Fruit fly (Drosophila melanogaster) whole organism, embryonic: ENCODE data around the gene nst.
A peak's percentile ranks its signal among the peaks of the same experiment; 100 is the strongest.

Source experiments
- Ada2b ChIP-seq: fragments of 200-800 bp; sonication (Bioruptor generic); IDR thresholded peaks from 2 replicates; pipeline ENCODE4 v1.3.6; 2022; ENCODE audit warnings: missing biosample characterization, missing genetic modification characterization
- Antp ChIP-seq: fragments of 200-800 bp; sonication (Bioruptor generic); optimal IDR thresholded peaks from 3 replicates; lab custom pipeline; 2016; ENCODE audit warnings: missing biosample characterization, missing genetic modification characterization
- CG10543 ChIP-seq: fragments of 200-800 bp; sonication (Bioruptor generic); optimal IDR thresholded peaks from 3 replicates; lab custom pipeline; 2017; ENCODE audit warnings: missing biosample characterization, mild to moderate bottlenecking, missing genetic modification characterization, moderate library complexity
- CG11456 ChIP-seq: fragments of 200-800 bp; sonication (Bioruptor generic); IDR thresholded peaks from 3 replicates; pipeline ENCODE4 v1.3.6; 2022; ENCODE audit warnings: missing biosample characterization, missing genetic modification characterization
- CG11504 ChIP-seq: fragments of 200-800 bp; sonication (Bioruptor generic); optimal IDR thresholded peaks from 3 replicates; lab custom pipeline; 2019; ENCODE audit warnings: missing biosample characterization, mild to moderate bottlenecking, missing genetic modification characterization, moderate library complexity
- CG11695 ChIP-seq: fragments of 200-800 bp; sonication (Bioruptor generic); IDR thresholded peaks from 3 replicates; pipeline ENCODE4 v1.3.6; 2022; ENCODE audit warnings: missing biosample characterization, missing genetic modification characterization
- CG12391 ChIP-seq: fragments of 200-800 bp; sonication (Bioruptor generic); optimal IDR thresholded peaks from 3 replicates; lab custom pipeline; 2018; ENCODE audit warnings: missing biosample characterization, mild to moderate bottlenecking, missing genetic modification characterization, moderate library complexity
- CG14050 ChIP-seq: fragments of 200-800 bp; sonication (Bioruptor generic); IDR thresholded peaks from 3 replicates; pipeline ENCODE4 v1.3.6; 2022; ENCODE audit warnings: missing biosample characterization, missing genetic modification characterization
- CG1832 ChIP-seq: fragments of 200-800 bp; sonication (Bioruptor generic); optimal IDR thresholded peaks from 2 replicates; lab custom pipeline; 2017; ENCODE audit warnings: missing biosample characterization, mild to moderate bottlenecking, missing genetic modification characterization, inconsistent platforms
- CG18476 ChIP-seq: fragments of 200-800 bp; sonication (Bioruptor generic); optimal IDR thresholded peaks from 2 replicates; lab custom pipeline; 2016; ENCODE audit warnings: missing biosample characterization, mild to moderate bottlenecking, missing genetic modification characterization
- CG34224 ChIP-seq: fragments of 200-800 bp; sonication (Bioruptor generic); IDR thresholded peaks from 3 replicates; pipeline ENCODE4 v1.3.6; 2022; ENCODE audit warnings: missing biosample characterization, missing genetic modification characterization; ENCODE audit not compliant: partially characterized antibody
- CG34422 ChIP-seq: fragments of 200-800 bp; sonication (Bioruptor generic); IDR thresholded peaks from 3 replicates; pipeline ENCODE4 v1.3.6; 2022; ENCODE audit warnings: missing biosample characterization, missing genetic modification characterization
- CG4360 ChIP-seq: fragments of 200-800 bp; sonication (Bioruptor generic); IDR thresholded peaks from 2 replicates; pipeline ENCODE4 v1.3.6; 2022; ENCODE audit warnings: missing biosample characterization, missing genetic modification characterization
- CG6272 ChIP-seq: fragments of 200-800 bp; sonication (Bioruptor generic); IDR thresholded peaks from 2 replicates; pipeline ENCODE4 v1.3.6; 2022; ENCODE audit warnings: missing biosample characterization, missing genetic modification characterization
- Doc2 ChIP-seq: fragments of 200-800 bp; sonication (Bioruptor generic); IDR thresholded peaks from 2 replicates; pipeline ENCODE4 v1.3.6; 2022; ENCODE audit warnings: missing biosample characterization, missing genetic modification characterization
- Ets65A ChIP-seq: fragments of 200-800 bp; sonication (Bioruptor generic); peaks from one replicate; lab custom pipeline; 2016; ENCODE audit warnings: missing biosample characterization, missing genetic modification characterization
- HLH54F ChIP-seq: fragments of 200-800 bp; sonication (Bioruptor generic); optimal IDR thresholded peaks from 3 replicates; lab custom pipeline; 2016; ENCODE audit warnings: missing biosample characterization, missing genetic modification characterization
- Mad ChIP-seq: fragments of 200-800 bp; sonication (Bioruptor generic); optimal IDR thresholded peaks from 2 replicates; lab custom pipeline; 2016; ENCODE audit warnings: missing biosample characterization, missing genetic modification characterization
- Meics ChIP-seq: fragments of 200-800 bp; sonication (Bioruptor generic); optimal IDR thresholded peaks from 2 replicates; lab custom pipeline; 2017; ENCODE audit warnings: missing biosample characterization, mild to moderate bottlenecking, missing genetic modification characterization
- NK7.1 ChIP-seq: fragments of 200-800 bp; sonication (Bioruptor generic); optimal IDR thresholded peaks from 3 replicates; lab custom pipeline; 2016; ENCODE audit warnings: missing biosample characterization, missing genetic modification characterization
- Oaz ChIP-seq: fragments of 200-800 bp; sonication (Bioruptor generic); IDR thresholded peaks from 2 replicates; pipeline ENCODE4 v1.3.6; 2022; ENCODE audit warnings: missing biosample characterization, missing genetic modification characterization
- Side ChIP-seq: fragments of 200-800 bp; sonication (Bioruptor generic); optimal IDR thresholded peaks from 2 replicates; lab custom pipeline; 2016; ENCODE audit warnings: missing biosample characterization, missing genetic modification characterization
- Ssrp ChIP-seq: fragments of 200-800 bp; sonication (Bioruptor generic); optimal IDR thresholded peaks from 2 replicates; lab custom pipeline; 2018; ENCODE audit warnings: missing biosample characterization, mild to moderate bottlenecking, missing genetic modification characterization, moderate library complexity
- TFAM ChIP-seq: fragments of 200-800 bp; sonication (Bioruptor generic); optimal IDR thresholded peaks from 2 replicates; lab custom pipeline; 2017; ENCODE audit warnings: missing biosample characterization, missing genetic modification characterization, inconsistent platforms
- Trl ChIP-seq, 3 experiments: fragments of >200 bp in 2 of 3; fragments of 200-800 bp in 1 of 3; sonication (Bioruptor generic) in 1 of 3; optimal IDR thresholded peaks; 2 replicates in 1 of 3; 3 replicates in 2 of 3; lab custom pipeline; 2016 to 2017; ENCODE audit warnings: missing biosample characterization in 1 of 3, missing genetic modification characterization in 1 of 3
- az2 ChIP-seq: fragments of 200-800 bp; sonication (Bioruptor generic); optimal IDR thresholded peaks from 3 replicates; lab custom pipeline; 2016; ENCODE audit warnings: missing biosample characterization, missing genetic modification characterization
- bcd ChIP-seq: fragments of 200-800 bp; sonication (Bioruptor generic); optimal IDR thresholded peaks from 2 replicates; lab custom pipeline; 2017; ENCODE audit warnings: missing biosample characterization, mild to moderate bottlenecking, missing genetic modification characterization
- caup ChIP-seq: fragments of 200-800 bp; sonication (Bioruptor generic); optimal IDR thresholded peaks from 3 replicates; lab custom pipeline; 2017; ENCODE audit warnings: missing biosample characterization, mild to moderate bottlenecking, missing genetic modification characterization, moderate library complexity; ENCODE audit not compliant: severe bottlenecking
- crp ChIP-seq, 2 experiments: fragments of 200-800 bp; sonication (Bioruptor generic); optimal IDR thresholded peaks; 2 replicates in 1 of 2; 3 replicates in 1 of 2; lab custom pipeline; 2017; ENCODE audit warnings: missing biosample characterization in 2 of 2, missing genetic modification characterization in 2 of 2, mild to moderate bottlenecking in 1 of 2, moderate library complexity in 1 of 2
- dm ChIP-seq: fragments of 200-800 bp; sonication (Bioruptor generic); optimal IDR thresholded peaks from 3 replicates; lab custom pipeline; 2016; ENCODE audit warnings: missing biosample characterization, missing genetic modification characterization
- gcm ChIP-seq: fragments of 200-800 bp; sonication (Bioruptor generic); optimal IDR thresholded peaks from 2 replicates; lab custom pipeline; 2019; ENCODE audit warnings: missing biosample characterization, mild to moderate bottlenecking, missing genetic modification characterization, moderate library complexity
- gt ChIP-seq: fragments of 200-800 bp; sonication (Bioruptor generic); IDR thresholded peaks from 2 replicates; pipeline ENCODE4 v1.3.6; 2022; ENCODE audit warnings: missing biosample characterization, missing genetic modification characterization
- hbn ChIP-seq: fragments of 200-800 bp; sonication (Bioruptor generic); IDR thresholded peaks from 2 replicates; pipeline ENCODE4 v1.3.6; 2022; ENCODE audit warnings: missing biosample characterization, missing genetic modification characterization; ENCODE audit not compliant: partially characterized antibody
- inv ChIP-seq: fragments of 200-800 bp; sonication (Bioruptor generic); IDR thresholded peaks from 2 replicates; pipeline ENCODE4 v1.3.6; 2022; ENCODE audit warnings: missing biosample characterization, missing genetic modification characterization; ENCODE audit not compliant: partially characterized antibody
- kah ChIP-seq: fragments of 200-800 bp; sonication (Bioruptor generic); optimal IDR thresholded peaks from 2 replicates; lab custom pipeline; 2018; ENCODE audit warnings: missing biosample characterization, mild to moderate bottlenecking, missing genetic modification characterization
- mirr ChIP-seq: fragments of 200-800 bp; sonication (Bioruptor generic); optimal IDR thresholded peaks from 3 replicates; lab custom pipeline; 2018; ENCODE audit warnings: missing biosample characterization, mild to moderate bottlenecking, missing genetic modification characterization
- nerfin-2 ChIP-seq: fragments of 200-800 bp; sonication (Bioruptor generic); IDR thresholded peaks from 2 replicates; pipeline ENCODE4 v1.3.6; 2022; ENCODE audit warnings: missing biosample characterization, missing genetic modification characterization; ENCODE audit not compliant: partially characterized antibody
- p53 ChIP-seq: fragments of 200-800 bp; sonication (Bioruptor generic); optimal IDR thresholded peaks from 2 replicates; lab custom pipeline; 2016; ENCODE audit warnings: missing biosample characterization, missing genetic modification characterization
- prd ChIP-seq, 3 experiments: fragments of >200 bp in 2 of 3; fragments of 200-800 bp in 1 of 3; sonication (Bioruptor generic) in 1 of 3; optimal IDR thresholded peaks in 2 of 3; IDR thresholded peaks in 1 of 3; 2 replicates in 2 of 3; 3 replicates in 1 of 3; pipeline versions ENCODE4 v1.3.6 to Lab custom; 2017 to 2022; ENCODE audit warnings: missing biosample characterization in 1 of 3, missing genetic modification characterization in 1 of 3
- ranshi ChIP-seq: fragments of 200-800 bp; sonication (Bioruptor generic); IDR thresholded peaks from 2 replicates; pipeline ENCODE4 v1.3.6; 2022; ENCODE audit warnings: missing biosample characterization, missing genetic modification characterization
- row ChIP-seq: fragments of 200-800 bp; sonication (Bioruptor generic); IDR thresholded peaks from 3 replicates; pipeline ENCODE4 v1.3.6; 2022; ENCODE audit warnings: missing biosample characterization, missing genetic modification characterization
- sima ChIP-seq: fragments of 200-800 bp; sonication (Bioruptor generic); optimal IDR thresholded peaks from 2 replicates; lab custom pipeline; 2016; ENCODE audit warnings: missing biosample characterization, missing genetic modification characterization
- so ChIP-seq: fragments of 200-800 bp; sonication (Bioruptor generic); IDR thresholded peaks from 3 replicates; pipeline ENCODE4 v1.3.6; 2022; ENCODE audit warnings: missing biosample characterization, missing genetic modification characterization
- wek ChIP-seq: fragments of 200-800 bp; sonication (Bioruptor generic); optimal IDR thresholded peaks from 3 replicates; lab custom pipeline; 2018; ENCODE audit warnings: missing biosample characterization, mild to moderate bottlenecking, missing genetic modification characterization, moderate library complexity

Gene nst

dm6 chr3L:12533392-12534070, 3.6 kb upstream of the nst start, which contains the start of the genes Tsf2 and CG34242 (continued):
- TF ChIP-seq CG11504 (tag; lab: Kevin White, UChicago) (peak; percentile 91), gcm (no peak), sima (no peak), Mad (GFP tag; lab: Kevin White, UChicago) (no peak)
- TF ChIP-seq, all 482 proteins: peak for 236

- TF ChIP-seq CG18476 (GFP tag; lab: Kevin White, UChicago) (no peak), kah (GFP tag; lab: Kevin White, UChicago) (no peak), bcd (GFP tag; lab: Kevin White, UChicago) (no peak), mirr (GFP tag; lab: Kevin White, UChicago) (no peak), Trl (optimal IDR thresholded peaks at IDR 0.05; lab: Kevin White, UChicago) (no peak), Trl (GFP tag; optimal IDR thresholded peaks at IDR 0.05; lab: Kevin White, UChicago) (no peak), Ada2b (GFP tag; lab: Robert Waterston, UW) (no peak), nerfin-2 (peak; percentile 30; the same call in 1 of the 2 replicates), dm (GFP tag; lab: Kevin White, UChicago) (no peak), gt (GFP tag; lab: Robert Waterston, UW) (no peak), Ets65A (GFP tag; lab: Kevin White, UChicago) (peak; percentile 36), Oaz (GFP tag; lab: Robert Waterston, UW) (no peak)
Measured at dm6 chr3L:12532220-12532619, 2.2 kb upstream of the nst start.

- TF ChIP-seq Meics (GFP tag; lab: Kevin White, UChicago), result peak; percentile 40
- no peak for TF ChIP-seq NK7.1 (GFP tag; lab: Kevin White, UChicago)
- TF ChIP-seq hbn, result no peak
- peak; percentile 25 for TF ChIP-seq bcd (GFP tag; lab: Kevin White, UChicago)
- TF ChIP-seq ranshi, result peak; percentile 17; the same call in 1 of the 2 replicates
- no peak for TF ChIP-seq HLH54F (GFP tag; lab: Kevin White, UChicago)
- no peak for TF ChIP-seq inv (GFP tag; lab: Robert Waterston, UW)
- peak; percentile 56; the same call in 1 of the 3 replicates for TF ChIP-seq so
- no peak for TF ChIP-seq prd (optimal IDR thresholded peaks at IDR 0.05; lab: Kevin White, UChicago)
- TF ChIP-seq prd (GFP tag; IDR thresholded peaks at IDR 0.05; lab: Robert Waterston, UW), result peak; percentile 53; the same call in 2 of the 3 replicates
- TF ChIP-seq CG11695, result peak; percentile 47
- TF ChIP-seq CG34224 (GFP tag; lab: Robert Waterston, UW), result 0 out of 3 replicates have a peak, but pooled peaks have one; percentile 14
- TF ChIP-seq CG11456 (GFP tag; lab: Robert Waterston, UW), result peak; percentile 70; the same call in 2 of the 3 replicates
- TF ChIP-seq CG4360 (GFP tag; lab: Robert Waterston, UW), result 0 out of 2 replicates have a peak, but pooled peaks have one; percentile 35
- TF ChIP-seq TFAM, result no peak
- TF ChIP-seq CG34422 (GFP tag; lab: Robert Waterston, UW), result peak; percentile 44; the same call in 2 of the 3 replicates
- no peak for TF ChIP-seq Doc2 (GFP tag; lab: Robert Waterston, UW)
- peak; percentile 39 for TF ChIP-seq Side (GFP tag; lab: Kevin White, UChicago)
- peak; percentile 19 for TF ChIP-seq caup (GFP tag; lab: Kevin White, UChicago)
- peak; percentile 41 for TF ChIP-seq Ssrp
- no peak for TF ChIP-seq CG6272
- no peak for TF ChIP-seq Antp (GFP tag; lab: Kevin White, UChicago)
- peak; percentile 21 for TF ChIP-seq CG12391 (tag; lab: Kevin White, UChicago)
- TF ChIP-seq az2 (GFP tag; lab: Kevin White, UChicago), result peak; percentile 49
- TF ChIP-seq row (GFP tag; lab: Robert Waterston, UW), result peak; percentile 39; the same call in 1 of the 3 replicates
- TF ChIP-seq crp (GFP tag; optimal IDR thresholded peaks at IDR 0.05; lab: Kevin White, UChicago), result no peak
- TF ChIP-seq CG1832, result no peak
- TF ChIP-seq wek (GFP tag; lab: Kevin White, UChicago), result no peak
- no peak for TF ChIP-seq p53 (GFP tag; lab: Kevin White, UChicago)
- peak; percentile 48; the same call in 1 of the 3 replicates for TF ChIP-seq CG14050 (GFP tag; lab: Robert Waterston, UW)
- TF ChIP-seq CG10543, result peak; percentile 10
Measured at dm6 chr3L:12529431-12530007, 452 bp downstream of the nst start.
